Worm (Caenorhabditis elegans) whole organism, L2 larva: ENCODE results near the gene pssy-1.

Source experiments
- ama-1 ChIP-seq: fragments of 150-350 bp; optimal IDR thresholded peaks from 2 replicates; lab custom pipeline; 2018; ENCODE audit warnings: inconsistent platforms
- blmp-1 ChIP-seq: sonication (generic microtip); optimal IDR thresholded peaks from 2 replicates; lab custom pipeline; 2017; ENCODE audit warnings: missing genetic modification characterization, mild to moderate bottlenecking, missing compliant biosample characterization, antibody characterized with exemption, moderate library complexity; ENCODE audit not compliant: insufficient read depth
- ceh-82 ChIP-seq: fragments of 150-350 bp; optimal IDR thresholded peaks from 2 replicates; lab custom pipeline; 2014; ENCODE audit warnings: missing biosample characterization, missing genetic modification characterization
- crh-2 ChIP-seq: sonication (generic microtip); optimal IDR thresholded peaks from 2 replicates; lab custom pipeline; 2017; ENCODE audit warnings: missing biosample characterization, missing genetic modification characterization
- lin-11 ChIP-seq: fragments of 150-350 bp; sonication (generic microtip); optimal IDR thresholded peaks from 2 replicates; lab custom pipeline; 2014; ENCODE audit warnings: missing biosample characterization, missing genetic modification characterization, inconsistent platforms, mixed read lengths
- lin-13 ChIP-seq: fragments of 150-350 bp; optimal IDR thresholded peaks from 2 replicates; lab custom pipeline; 2014; ENCODE audit warnings: missing biosample characterization, missing genetic modification reagents, missing genetic modification characterization
- lin-39 ChIP-seq: fragments of 150-350 bp; optimal IDR thresholded peaks from 2 replicates; lab custom pipeline; 2014; ENCODE audit warnings: missing biosample characterization, missing genetic modification reagents, missing genetic modification characterization
- nhr-10 ChIP-seq: sonication (generic microtip); optimal IDR thresholded peaks from 2 replicates; lab custom pipeline; 2017; ENCODE audit warnings: missing biosample characterization, missing genetic modification characterization
- nhr-12 ChIP-seq: fragments of 150-350 bp; optimal IDR thresholded peaks from 2 replicates; lab custom pipeline; 2014; ENCODE audit warnings: missing biosample characterization, missing genetic modification characterization
- nhr-129 ChIP-seq: fragments of 150-350 bp; optimal IDR thresholded peaks from 2 replicates; lab custom pipeline; 2014; ENCODE audit warnings: missing biosample characterization, missing genetic modification characterization
- nhr-237 ChIP-seq: fragments of 150-350 bp; optimal IDR thresholded peaks from 2 replicates; lab custom pipeline; 2014; ENCODE audit warnings: missing biosample characterization, missing genetic modification characterization
- nhr-25 ChIP-seq: fragments of 150-350 bp; sonication (generic microtip); optimal IDR thresholded peaks from 3 replicates; lab custom pipeline; 2014; ENCODE audit warnings: missing biosample characterization, missing genetic modification characterization
- unc-39 ChIP-seq: fragments of 150-350 bp; optimal IDR thresholded peaks from 2 replicates; lab custom pipeline; 2014; ENCODE audit warnings: missing biosample characterization, missing genetic modification characterization
- ztf-1 ChIP-seq: fragments of 200-800 bp; sonication (Bioruptor generic); conservative IDR thresholded peaks from 2 replicates; pipeline ENCODE4 v1.3.6; 2022; ENCODE audit warnings: missing genetic modification characterization, missing compliant biosample characterization

DNA sequence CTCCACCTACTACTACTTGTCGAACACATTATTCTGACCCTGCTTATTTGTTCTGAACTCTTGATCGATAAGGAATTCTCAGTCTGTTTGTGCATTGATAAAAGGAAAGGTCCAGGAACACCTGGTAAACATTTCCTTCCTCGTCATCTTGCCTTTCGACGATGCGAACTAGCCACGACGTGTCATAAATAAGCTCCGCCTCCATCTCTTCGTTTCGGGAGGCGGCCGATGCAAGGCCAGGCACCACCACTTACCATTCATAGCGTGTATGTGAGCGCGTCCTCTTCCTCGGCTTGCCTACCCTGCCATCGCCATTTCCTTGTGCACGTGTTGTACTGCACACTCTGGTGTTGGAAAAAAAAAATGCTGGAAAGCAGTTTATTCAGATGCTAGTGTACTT is 23.5 kb downstream of the pssy-1 start:
- TF ChIP-seq ama-1 (lab: Kevin White, UChicago), result no peak
- TF ChIP-seq nhr-237 (tag; lab: Kevin White, UChicago), result no peak
- TF ChIP-seq nhr-10, result no peak
- no peak for TF ChIP-seq lin-11 (tag; lab: Kevin White, UChicago)
- TF ChIP-seq ztf-1 (GFP tag; lab: Robert Waterston, UW), result no peak
- no peak for TF ChIP-seq lin-13
- no peak for TF ChIP-seq blmp-1 (tag; lab: Kevin White, UChicago)
- TF ChIP-seq nhr-12 (tag; lab: Kevin White, UChicago), result no peak
- TF ChIP-seq lin-39, result no peak
- no peak for TF ChIP-seq nhr-129 (tag; lab: Kevin White, UChicago)
- TF ChIP-seq nhr-25 (tag; lab: Kevin White, UChicago), result no peak
- TF ChIP-seq unc-39, result no peak
- no peak for TF ChIP-seq ceh-82 (tag; lab: Kevin White, UChicago)
- TF ChIP-seq crh-2 (tag; lab: Kevin White, UChicago), result no peak
